Worm (Caenorhabditis elegans): ENCODE results near the gene inx-9.

Gene inx-9

ce11 chrIV:11643829-11644228 is 32.3 kb upstream of the inx-9 start, which contains the start of gene prx-2:
prx-2 (plus strand) TSS chrIV:11644129.
- TF ChIP-seq ceh-8 (GFP tag; optimal IDR thresholded peaks at IDR 0.05) = no peak
- no peak for TF ChIP-seq efl-3 (GFP tag; optimal IDR thresholded peaks at IDR 0.05)
- TF ChIP-seq tlp-1 (tag; optimal IDR thresholded peaks at IDR 0.05) = no peak
- no peak for TF ChIP-seq F16B12.6 (tag; optimal IDR thresholded peaks at IDR 0.05)
- no peak for TF ChIP-seq blmp-1 (tag; optimal IDR thresholded peaks at IDR 0.05)
- no peak for TF ChIP-seq nhr-76 (tag; optimal IDR thresholded peaks at IDR 0.05)
- TF ChIP-seq ceh-88 (GFP tag; IDR thresholded peaks at IDR 0.05) = no peak
- TF ChIP-seq irx-1 (tag; optimal IDR thresholded peaks at IDR 0.05) = no peak
- no peak for TF ChIP-seq mdl-1 (tag; optimal IDR thresholded peaks at IDR 0.05)
- no peak for TF ChIP-seq lin-39 (tag; optimal IDR thresholded peaks at IDR 0.05)
- TF ChIP-seq efl-1 (optimal IDR thresholded peaks at IDR 0.05) = no peak
- no peak for TF ChIP-seq efl-1 (GFP tag; optimal IDR thresholded peaks at IDR 0.05 in 1 of 2)
- TF ChIP-seq alr-1 (tag; optimal IDR thresholded peaks at IDR 0.05; ENCODE audit: borderline replicate concordance) = no peak
- no peak for TF ChIP-seq hlh-17 (GFP tag; optimal IDR thresholded peaks at IDR 0.05; ENCODE audit: borderline replicate concordance)
- no peak for TF ChIP-seq grh-1 (GFP tag; IDR thresholded peaks at IDR 0.05)
- TF ChIP-seq ceh-63 (GFP tag; optimal IDR thresholded peaks at IDR 0.05) = no peak

- peak; percentile 29 for TF ChIP-seq hlh-17 (GFP tag; optimal IDR thresholded peaks at IDR 0.05; ENCODE audit: borderline replicate concordance)
- TF ChIP-seq vab-15 (tag; optimal IDR thresholded peaks at IDR 0.05) = no peak
Measured at ce11 chrIV:11644705-11645104, 31.4 kb upstream of the inx-9 start.

- no peak for TF ChIP-seq mep-1 (tag; optimal IDR thresholded peaks at IDR 0.05)
- TF ChIP-seq jun-1 (tag; optimal IDR thresholded peaks at IDR 0.05) = no peak
- TF ChIP-seq ceh-82 (tag; optimal IDR thresholded peaks at IDR 0.05) = no peak
- TF ChIP-seq snpc-4 (tag; optimal IDR thresholded peaks at IDR 0.05) = no peak
- peak; percentile 34 for TF ChIP-seq nhr-71 (tag; optimal IDR thresholded peaks at IDR 0.05)
- no peak for TF ChIP-seq ceh-90 (tag; optimal IDR thresholded peaks at IDR 0.05)
- peak; percentile 23 for TF ChIP-seq nhr-20 (tag; optimal IDR thresholded peaks at IDR 0.05)
- peak in 1 of 2 experiments; percentile 25 for TF ChIP-seq lsy-2 (tag; optimal IDR thresholded peaks at IDR 0.05)
- no peak for TF ChIP-seq ces-1 (GFP tag; optimal IDR thresholded peaks at IDR 0.05)
- TF ChIP-seq nhr-47 (tag; optimal IDR thresholded peaks at IDR 0.05) = no peak
- peak; percentile 27 for TF ChIP-seq snu-23 (GFP tag; optimal IDR thresholded peaks at IDR 0.05)
- no peak for TF ChIP-seq fos-1 (tag; optimal IDR thresholded peaks at IDR 0.05)
- TF ChIP-seq aha-1 (tag; optimal IDR thresholded peaks at IDR 0.05) = no peak
- TF ChIP-seq lin-39 (tag; optimal IDR thresholded peaks at IDR 0.05) = no peak
- TF ChIP-seq C04F5.9 (tag; optimal IDR thresholded peaks at IDR 0.05) = no peak
- no peak for TF ChIP-seq alr-1 (tag; optimal IDR thresholded peaks at IDR 0.05; ENCODE audit: borderline replicate concordance)
- no peak for TF ChIP-seq grh-1 (GFP tag; IDR thresholded peaks at IDR 0.05)
- peak; percentile 10 for TF ChIP-seq ztf-4 (tag; optimal IDR thresholded peaks at IDR 0.05)
- TF ChIP-seq lin-13 (GFP tag; optimal IDR thresholded peaks at IDR 0.05) = no peak
- TF ChIP-seq xbp-1 (tag; optimal IDR thresholded peaks at IDR 0.05) = no peak
- TF ChIP-seq ceh-63 (GFP tag; optimal IDR thresholded peaks at IDR 0.05) = no peak
- TF ChIP-seq tlp-1 (tag; optimal IDR thresholded peaks at IDR 0.05) = no peak
- TF ChIP-seq mef-2 (tag; optimal IDR thresholded peaks at IDR 0.05) = no peak
- TF ChIP-seq mab-9 (GFP tag; IDR thresholded peaks at IDR 0.05) = no peak
- TF ChIP-seq sox-4 (tag; optimal IDR thresholded peaks at IDR 0.05) = no peak
- no peak for TF ChIP-seq unc-98 (GFP tag; IDR thresholded peaks at IDR 0.05)
- no peak for TF ChIP-seq rnt-1 (tag; optimal IDR thresholded peaks at IDR 0.05)
- no peak for TF ChIP-seq efl-1 (optimal IDR thresholded peaks at IDR 0.05)
- TF ChIP-seq efl-1 (GFP tag; optimal IDR thresholded peaks at IDR 0.05 in 1 of 2) = no peak
- no peak for TF ChIP-seq dpl-1 (GFP tag; optimal IDR thresholded peaks at IDR 0.05)
- TF ChIP-seq elt-2 (tag; optimal IDR thresholded peaks at IDR 0.05) = peak; percentile 8
- TF ChIP-seq fkh-8 (tag; optimal IDR thresholded peaks at IDR 0.05) = no peak
- no peak for TF ChIP-seq elt-3 (tag; optimal IDR thresholded peaks at IDR 0.05)
- TF ChIP-seq tbx-2 (tag; optimal IDR thresholded peaks at IDR 0.05) = no peak
- TF ChIP-seq fkh-4 (tag; optimal IDR thresholded peaks at IDR 0.05; ENCODE audit: borderline replicate concordance) = no peak
- no peak for TF ChIP-seq zip-4 (GFP tag; optimal IDR thresholded peaks at IDR 0.05)
- no peak for TF ChIP-seq pqm-1 (tag; optimal IDR thresholded peaks at IDR 0.05)
- TF ChIP-seq zag-1 (tag; optimal IDR thresholded peaks at IDR 0.05) = no peak
- TF ChIP-seq ceh-8 (GFP tag; optimal IDR thresholded peaks at IDR 0.05) = no peak
- no peak for TF ChIP-seq egl-13 (tag; optimal IDR thresholded peaks at IDR 0.05)
Measured at ce11 chrIV:11645354-11645753, 30.8 kb upstream of the inx-9 start.

Measured in whole organism, L1 larva.